Worm (Caenorhabditis elegans) whole organism, L1 larva: ENCODE data around the gene lap-2.

Experiments used
- Y116A8C.19 ChIP-seq: sonication (generic microtip); optimal IDR thresholded peaks from 2 replicates; lab custom pipeline; 2016; ENCODE audit warnings: missing compliant biosample characterization, missing genetic modification characterization, borderline replicate concordance
- aly-2 ChIP-seq: fragments of 150-350 bp; optimal IDR thresholded peaks from 2 replicates; lab custom pipeline; 2014; ENCODE audit warnings: missing biosample characterization, missing genetic modification characterization
- ama-1 ChIP-seq: fragments of 150-350 bp; optimal IDR thresholded peaks from 2 replicates; lab custom pipeline; 2014
- blmp-1 ChIP-seq: fragments of 150-350 bp; optimal IDR thresholded peaks from 2 replicates; lab custom pipeline; 2014; ENCODE audit warnings: missing biosample characterization, missing genetic modification characterization
- ceh-63 ChIP-seq: fragments of 200-800 bp; sonication (Bioruptor generic); optimal IDR thresholded peaks from 2 replicates; lab custom pipeline; 2018; ENCODE audit warnings: mild to moderate bottlenecking, missing genetic modification characterization, missing compliant biosample characterization
- ceh-82 ChIP-seq, 3 experiments: fragments of 150-350 bp in 1 of 3; sonication (generic microtip) in 2 of 3; optimal IDR thresholded peaks; 2 replicates each; lab custom pipeline; 2014 to 2017; ENCODE audit warnings: missing biosample characterization in 3 of 3, missing genetic modification characterization in 3 of 3
- ces-1 ChIP-seq: fragments of 150-350 bp; optimal IDR thresholded peaks from 2 replicates; lab custom pipeline; 2014; ENCODE audit warnings: missing biosample characterization, missing genetic modification reagents, missing genetic modification characterization
- efl-1 ChIP-seq, 4 experiments: fragments of 150-350 bp; optimal IDR thresholded peaks in 3 of 4; peaks in 1 of 4; 1 replicate in 1 of 4; 2 replicates in 3 of 4; lab custom pipeline; 2014; ENCODE audit warnings: missing biosample characterization in 2 of 4, missing genetic modification characterization in 2 of 4, missing genetic modification reagents in 2 of 4
- elt-2 ChIP-seq: sonication (generic microtip); optimal IDR thresholded peaks from 2 replicates; lab custom pipeline; 2016; ENCODE audit warnings: missing genetic modification characterization, mild to moderate bottlenecking, inconsistent platforms, missing compliant biosample characterization, missing genetic modification reagents
- ets-5 ChIP-seq: fragments of 200-800 bp; sonication (Bioruptor generic); IDR thresholded peaks from 2 replicates; pipeline ENCODE4 v1.3.6; 2022; ENCODE audit warnings: missing genetic modification characterization, missing compliant biosample characterization
- fkh-10 ChIP-seq: sonication (generic microtip); optimal IDR thresholded peaks from 2 replicates; lab custom pipeline; 2017; ENCODE audit warnings: missing biosample characterization, missing genetic modification reagents, missing genetic modification characterization
- fos-1 ChIP-seq: fragments of 150-350 bp; optimal IDR thresholded peaks from 2 replicates; lab custom pipeline; 2014; ENCODE audit warnings: missing biosample characterization, missing genetic modification characterization
- grh-1 ChIP-seq: fragments of 200-800 bp; sonication (Bioruptor generic); IDR thresholded peaks from 2 replicates; pipeline ENCODE4 v1.3.6; 2022; ENCODE audit warnings: missing genetic modification reagents, missing genetic modification characterization, missing compliant biosample characterization
- hlh-17 ChIP-seq: fragments of 200-800 bp; sonication (Bioruptor generic); optimal IDR thresholded peaks from 2 replicates; lab custom pipeline; 2018; ENCODE audit warnings: missing genetic modification characterization, mild to moderate bottlenecking, missing compliant biosample characterization, moderate library complexity, borderline replicate concordance
- hlh-4 ChIP-seq: sonication (generic microtip); optimal IDR thresholded peaks from 2 replicates; lab custom pipeline; 2016; ENCODE audit warnings: mild to moderate bottlenecking, missing genetic modification characterization, missing compliant biosample characterization
- irx-1 ChIP-seq: sonication (generic microtip); optimal IDR thresholded peaks from 2 replicates; lab custom pipeline; 2016; ENCODE audit warnings: missing genetic modification characterization, missing compliant biosample characterization
- lin-39 ChIP-seq: fragments of 150-350 bp; optimal IDR thresholded peaks from 2 replicates; lab custom pipeline; 2014; ENCODE audit warnings: missing biosample characterization, missing genetic modification reagents, missing genetic modification characterization
- lir-3 ChIP-seq: sonication (generic microtip); optimal IDR thresholded peaks from 2 replicates; lab custom pipeline; 2016; ENCODE audit warnings: mild to moderate bottlenecking, missing genetic modification characterization, moderate library complexity, missing compliant biosample characterization; ENCODE audit not compliant: poor library complexity
- nhr-28 ChIP-seq: fragments of 150-350 bp; optimal IDR thresholded peaks from 2 replicates; lab custom pipeline; 2014; ENCODE audit warnings: missing biosample characterization, missing genetic modification characterization
- nhr-76 ChIP-seq: sonication (generic microtip); optimal IDR thresholded peaks from 2 replicates; lab custom pipeline; 2017; ENCODE audit warnings: missing biosample characterization, missing genetic modification characterization
- pag-3 ChIP-seq: sonication (generic microtip); optimal IDR thresholded peaks from 2 replicates; lab custom pipeline; 2017; ENCODE audit warnings: missing genetic modification characterization, mild to moderate bottlenecking, missing compliant biosample characterization, antibody characterized with exemption, borderline replicate concordance; ENCODE audit not compliant: insufficient read depth
- pax-3 ChIP-seq: fragments of 200-800 bp; sonication (Bioruptor generic); optimal IDR thresholded peaks from 2 replicates; lab custom pipeline; 2018; ENCODE audit warnings: mild to moderate bottlenecking, missing genetic modification characterization, moderate library complexity, missing compliant biosample characterization
- pqm-1 ChIP-seq: sonication (generic microtip); optimal IDR thresholded peaks from 3 replicates; lab custom pipeline; 2017; ENCODE audit warnings: missing biosample characterization, missing genetic modification characterization
- skn-1 ChIP-seq: fragments of 150-350 bp; optimal IDR thresholded peaks from 2 replicates; lab custom pipeline; 2014; ENCODE audit warnings: missing biosample characterization, missing genetic modification characterization
- tbx-2 ChIP-seq: sonication (generic microtip); optimal IDR thresholded peaks from 2 replicates; lab custom pipeline; 2016; ENCODE audit warnings: missing genetic modification characterization, missing compliant biosample characterization
- unc-130 ChIP-seq: fragments of 150-350 bp; optimal IDR thresholded peaks from 2 replicates; lab custom pipeline; 2017; ENCODE audit warnings: missing biosample characterization, missing genetic modification characterization, inconsistent platforms
- unc-30 ChIP-seq: sonication (generic microtip); optimal IDR thresholded peaks from 2 replicates; lab custom pipeline; 2017; ENCODE audit warnings: missing biosample characterization, missing genetic modification characterization
- unc-62 ChIP-seq: fragments of 150-350 bp; optimal IDR thresholded peaks from 2 replicates; lab custom pipeline; 2014; ENCODE audit warnings: missing biosample characterization, missing genetic modification reagents, missing genetic modification characterization
- unc-86 ChIP-seq: sonication (generic microtip); optimal IDR thresholded peaks from 2 replicates; lab custom pipeline; 2016; ENCODE audit warnings: missing genetic modification characterization, missing compliant biosample characterization
- vab-15 ChIP-seq: sonication (generic microtip); optimal IDR thresholded peaks from 2 replicates; lab custom pipeline; 2017; ENCODE audit warnings: missing genotype, mild to moderate bottlenecking, missing genetic modification characterization, missing compliant biosample characterization
- zip-4 ChIP-seq: fragments of 200-800 bp; sonication (Bioruptor generic); optimal IDR thresholded peaks from 2 replicates; lab custom pipeline; 2018; ENCODE audit warnings: mild to moderate bottlenecking, missing genetic modification characterization, moderate library complexity, missing compliant biosample characterization
- ztf-4 ChIP-seq: fragments of 150-350 bp; optimal IDR thresholded peaks from 2 replicates; lab custom pipeline; 2014; ENCODE audit warnings: missing biosample characterization, missing genetic modification characterization

lap-2 gene

DNA sequence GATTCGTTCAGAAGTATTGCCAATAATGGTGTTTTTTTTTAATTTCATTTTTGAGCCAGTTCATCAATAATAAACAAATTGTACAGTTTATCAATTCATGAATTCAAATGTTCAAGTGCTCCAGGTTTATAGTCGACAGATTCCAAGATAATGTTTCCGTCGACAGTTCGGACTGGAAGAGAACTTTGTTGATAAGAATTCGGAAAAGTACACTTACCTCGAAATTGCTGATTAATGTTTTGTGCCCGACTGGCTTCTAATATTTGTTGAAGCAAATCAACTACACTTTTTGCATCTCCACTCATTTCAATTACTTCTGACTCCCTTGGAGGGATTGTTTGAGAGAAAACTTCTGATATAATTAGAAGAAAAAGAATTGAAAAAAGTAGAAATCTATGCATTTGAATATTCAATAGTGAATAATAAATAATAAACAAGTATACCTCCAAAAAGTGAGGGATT, 5.7 kb downstream of the lap-2 start, which contains the start of gene W07G4.8 (continued):
- TF ChIP-seq efl-1 (optimal IDR thresholded peaks at IDR 0.05; lab: Kevin White, UChicago) (no peak), efl-1 (GFP tag; optimal IDR thresholded peaks at IDR 0.05 in 1 of 2; lab: Kevin White, UChicago) (peak in 1 of 2 experiments; percentile 29), aly-2 (tag; lab: Kevin White, UChicago) (peak; percentile 52)

DNA sequence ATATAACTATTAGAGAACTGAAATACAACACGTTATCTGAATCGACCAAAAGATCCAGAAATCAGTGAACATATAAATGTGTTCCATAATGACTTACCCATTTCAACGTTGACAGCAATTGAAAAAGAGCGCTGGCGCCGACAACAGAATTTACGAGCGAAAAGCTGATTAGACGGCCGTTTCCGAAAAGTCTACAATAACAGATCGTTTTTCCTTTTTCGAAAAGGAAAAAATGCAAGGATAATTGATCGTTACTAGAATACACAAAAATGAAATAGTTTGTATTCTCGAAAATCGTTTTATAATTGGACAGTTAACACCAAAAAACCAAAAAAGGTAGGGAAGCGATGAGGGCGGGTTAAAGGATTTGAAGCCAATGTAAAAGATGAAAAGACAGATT, 10.1 kb downstream of the lap-2 start, which contains the start of gene srr-1:
TSS of gene srr-1 (minus strand) at position 101 of the 400 bp plus-strand sequence.
- TF ChIP-seq skn-1 (tag; lab: Kevin White, UChicago) (no peak), irx-1 (tag; lab: Kevin White, UChicago) (no peak), hlh-17 (GFP tag; lab: Kevin White, UChicago) (no peak), nhr-76 (no peak), grh-1 (GFP tag; lab: Robert Waterston, UW) (no peak), fos-1 (no peak), unc-30 (no peak), ces-1 (GFP tag; lab: Kevin White, UChicago) (no peak)

DNA sequence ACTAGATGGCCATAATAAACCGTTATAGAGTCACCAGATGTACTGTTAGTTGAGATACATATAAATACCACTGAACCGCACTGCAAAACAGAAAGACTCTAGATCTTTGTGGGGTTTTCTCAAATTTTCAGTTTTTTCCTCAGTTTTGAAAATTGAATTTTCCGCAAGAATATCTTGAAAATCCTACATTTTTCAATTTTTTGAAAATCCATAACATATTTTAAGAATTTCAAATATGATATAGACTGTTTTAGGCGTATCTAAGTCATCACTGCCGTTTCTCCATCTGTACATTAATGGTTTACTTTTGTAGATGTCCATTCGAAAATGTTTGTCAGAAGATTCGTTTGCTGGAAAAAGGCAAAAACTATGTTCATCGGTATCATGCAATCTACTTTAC, 18.3 kb downstream of the lap-2 start, which contains the start of gene F42E8.1:
TSS of gene F42E8.1 (plus strand) at position 301 of the 400 bp plus-strand sequence.
- TF ChIP-seq elt-2 (tag; lab: Kevin White, UChicago) (no peak), hlh-17 (GFP tag; lab: Kevin White, UChicago) (no peak), pqm-1 (tag; lab: Kevin White, UChicago) (no peak), nhr-28 (no peak), ceh-82 (tag; optimal IDR thresholded peaks at IDR 0.05; lab: Kevin White, UChicago) (no peak), unc-62 (GFP tag; lab: Kevin White, UChicago) (no peak), unc-130 (tag; lab: Kevin White, UChicago) (no peak), hlh-4 (tag; lab: Kevin White, UChicago) (no peak), ama-1 (lab: Kevin White, UChicago) (no peak), pax-3 (tag; lab: Kevin White, UChicago) (no peak), lir-3 (no peak), zip-4 (GFP tag; lab: Kevin White, UChicago) (no peak)

DNA sequence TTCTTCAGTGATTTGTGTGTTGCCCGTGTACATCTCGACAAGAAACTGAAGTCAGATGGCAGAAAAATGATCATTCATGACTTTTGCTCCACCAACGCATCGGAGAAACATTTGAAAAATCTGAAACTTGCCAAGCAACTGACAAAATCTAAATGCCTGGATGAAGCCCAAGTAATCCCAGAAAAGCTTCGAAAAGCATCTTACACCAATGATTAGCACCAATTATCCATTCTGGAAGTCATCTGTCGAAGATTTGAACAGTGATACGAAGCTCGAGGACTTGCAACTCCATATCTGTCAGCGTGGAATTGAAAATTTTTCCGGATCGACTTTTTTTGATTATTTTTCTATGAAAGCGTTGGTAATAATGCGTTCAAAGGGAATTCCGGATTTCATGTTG, 19.9 kb downstream of the lap-2 start:
- no peak for TF ChIP-seq vab-15 (tag; lab: Kevin White, UChicago)
- TF ChIP-seq fkh-10 (GFP tag; lab: Kevin White, UChicago) = no peak
- no peak for TF ChIP-seq blmp-1
- no peak for TF ChIP-seq elt-2 (tag; lab: Kevin White, UChicago)
- no peak for TF ChIP-seq tbx-2 (tag; lab: Kevin White, UChicago)
- TF ChIP-seq lin-39 = no peak
- TF ChIP-seq ces-1 (GFP tag; lab: Kevin White, UChicago) = no peak
- TF ChIP-seq irx-1 (tag; lab: Kevin White, UChicago) = no peak
- no peak for TF ChIP-seq pag-3 (tag; lab: Kevin White, UChicago)
- TF ChIP-seq unc-86 (tag; lab: Kevin White, UChicago) = no peak

DNA sequence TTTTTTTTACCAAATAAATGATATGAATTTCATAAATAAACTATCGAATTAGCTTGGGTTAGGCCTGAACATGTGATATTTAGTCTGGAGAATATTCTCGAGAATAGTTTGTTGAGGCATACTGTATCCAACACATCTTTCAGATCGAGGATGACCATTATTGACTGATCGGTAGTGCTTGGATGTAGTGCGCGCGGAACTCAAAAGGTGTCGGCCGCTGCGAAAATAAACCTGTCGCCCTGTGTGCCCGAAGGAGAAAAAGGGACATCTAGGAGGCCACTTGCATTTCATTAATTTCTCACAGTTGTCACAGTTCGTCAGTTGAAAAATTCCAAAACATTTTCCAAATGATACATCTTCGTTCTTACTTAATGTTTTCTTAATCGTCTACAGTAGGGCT, 20.7 kb downstream of the lap-2 start:
- TF ChIP-seq elt-2 (tag; lab: Kevin White, UChicago) (no peak), Y116A8C.19 (tag; lab: Kevin White, UChicago) (no peak), ets-5 (GFP tag; lab: Robert Waterston, UW) (no peak), ztf-4 (tag; lab: Kevin White, UChicago) (no peak), ceh-63 (GFP tag; lab: Kevin White, UChicago) (no peak)
